Fruit fly (Drosophila melanogaster) whole organism, embryonic: ENCODE measurements around the gene CG11178.
A peak's percentile ranks its signal among the peaks of the same experiment; 100 is the strongest.

ENCODE experiments used
- CG10654 ChIP-seq: fragments of 200-800 bp; sonication (Bioruptor generic); optimal IDR thresholded peaks from 2 replicates; lab custom pipeline; 2016; ENCODE audit warnings: missing biosample characterization, missing genetic modification characterization
- CG12219 ChIP-seq: fragments of 200-800 bp; sonication (Bioruptor generic); optimal IDR thresholded peaks from 3 replicates; lab custom pipeline; 2018; ENCODE audit warnings: missing biosample characterization, mild to moderate bottlenecking, missing genetic modification characterization
- CG12744 ChIP-seq: fragments of 200-800 bp; sonication (Bioruptor generic); optimal IDR thresholded peaks from 2 replicates; lab custom pipeline; 2016; ENCODE audit warnings: missing biosample characterization, missing genetic modification characterization
- CG12769 ChIP-seq: fragments of 200-800 bp; sonication (Bioruptor generic); optimal IDR thresholded peaks from 2 replicates; lab custom pipeline; 2019; ENCODE audit warnings: missing biosample characterization, mild to moderate bottlenecking, missing genetic modification characterization, moderate library complexity
- CG12942 ChIP-seq: fragments of 200-800 bp; sonication (Bioruptor generic); optimal IDR thresholded peaks from 3 replicates; lab custom pipeline; 2016; ENCODE audit warnings: missing biosample characterization, missing genetic modification characterization
- CG13624 ChIP-seq: fragments of 200-800 bp; sonication (Bioruptor generic); optimal IDR thresholded peaks from 2 replicates; lab custom pipeline; 2016; ENCODE audit warnings: missing biosample characterization, missing genetic modification characterization
- CG1603 ChIP-seq: fragments of 200-800 bp; sonication (Bioruptor generic); optimal IDR thresholded peaks from 2 replicates; lab custom pipeline; 2019; ENCODE audit warnings: missing biosample characterization, mild to moderate bottlenecking, missing genetic modification characterization, moderate library complexity
- CG1647 ChIP-seq: fragments of 200-800 bp; sonication (Bioruptor generic); optimal IDR thresholded peaks from 3 replicates; lab custom pipeline; 2016; ENCODE audit warnings: missing biosample characterization, missing genetic modification characterization
- CG17359 ChIP-seq: fragments of 200-800 bp; sonication (Bioruptor generic); optimal IDR thresholded peaks from 3 replicates; lab custom pipeline; 2018; ENCODE audit warnings: missing biosample characterization, mild to moderate bottlenecking, missing genetic modification characterization, moderate library complexity
- CG17361 ChIP-seq: fragments of 200-800 bp; sonication (Bioruptor generic); IDR thresholded peaks from 3 replicates; pipeline ENCODE4 v1.3.6; 2022; ENCODE audit warnings: missing biosample characterization, missing genetic modification characterization
- CG1832 ChIP-seq: fragments of 200-800 bp; sonication (Bioruptor generic); optimal IDR thresholded peaks from 2 replicates; lab custom pipeline; 2017; ENCODE audit warnings: missing biosample characterization, mild to moderate bottlenecking, missing genetic modification characterization, inconsistent platforms
- CG2120 ChIP-seq: fragments of 200-800 bp; sonication (Bioruptor generic); optimal IDR thresholded peaks from 3 replicates; lab custom pipeline; 2016; ENCODE audit warnings: missing biosample characterization, missing genetic modification characterization
- CG2678 ChIP-seq: fragments of 200-800 bp; sonication (Bioruptor generic); optimal IDR thresholded peaks from 3 replicates; lab custom pipeline; 2019; ENCODE audit warnings: missing biosample characterization, mild to moderate bottlenecking, missing genetic modification characterization, moderate library complexity
- CG31388 ChIP-seq: fragments of 200-800 bp; sonication (Bioruptor generic); optimal IDR thresholded peaks from 2 replicates; lab custom pipeline; 2016; ENCODE audit warnings: missing biosample characterization, missing genetic modification characterization
- CG3163 ChIP-seq: fragments of 200-800 bp; sonication (Bioruptor generic); optimal IDR thresholded peaks from 3 replicates; lab custom pipeline; 2016; ENCODE audit warnings: missing biosample characterization, missing genetic modification characterization
- CG34224 ChIP-seq: fragments of 200-800 bp; sonication (Bioruptor generic); IDR thresholded peaks from 3 replicates; pipeline ENCODE4 v1.3.6; 2022; ENCODE audit warnings: missing biosample characterization, missing genetic modification characterization; ENCODE audit not compliant: partially characterized antibody
- CG3847 ChIP-seq: fragments of 200-800 bp; sonication (Bioruptor generic); IDR thresholded peaks from 2 replicates; pipeline ENCODE4 v1.3.6; 2022; ENCODE audit warnings: missing biosample characterization, missing genetic modification characterization
- CG4360 ChIP-seq: fragments of 200-800 bp; sonication (Bioruptor generic); IDR thresholded peaks from 2 replicates; pipeline ENCODE4 v1.3.6; 2022; ENCODE audit warnings: missing biosample characterization, missing genetic modification characterization
- CG6813 ChIP-seq: fragments of 200-800 bp; sonication (Bioruptor generic); optimal IDR thresholded peaks from 2 replicates; lab custom pipeline; 2017; ENCODE audit warnings: missing biosample characterization, missing genetic modification characterization, mild to moderate bottlenecking, moderate library complexity, missing genetic modification reagents
- Camta ChIP-seq: fragments of 200-800 bp; sonication (Bioruptor generic); optimal IDR thresholded peaks from 2 replicates; lab custom pipeline; 2016; ENCODE audit warnings: missing biosample characterization, missing genetic modification characterization
- ERR ChIP-seq: fragments of 200-800 bp; sonication (Bioruptor generic); optimal IDR thresholded peaks from 2 replicates; lab custom pipeline; 2016; ENCODE audit warnings: missing biosample characterization, missing genetic modification characterization
- Elba2 ChIP-seq: fragments of 200-800 bp; sonication (Bioruptor generic); optimal IDR thresholded peaks from 3 replicates; lab custom pipeline; 2016; ENCODE audit warnings: missing biosample characterization, missing genetic modification characterization
- Ets97D ChIP-seq: fragments of 200-800 bp; sonication (Bioruptor generic); optimal IDR thresholded peaks from 3 replicates; lab custom pipeline; 2016; ENCODE audit warnings: missing biosample characterization, missing genetic modification characterization
- Fer2 ChIP-seq: fragments of 200-800 bp; sonication (Bioruptor generic); optimal IDR thresholded peaks from 2 replicates; lab custom pipeline; 2018; ENCODE audit warnings: missing biosample characterization, mild to moderate bottlenecking, missing genetic modification characterization, moderate library complexity
- H2.0 ChIP-seq: fragments of 200-800 bp; sonication (Bioruptor generic); IDR thresholded peaks from 2 replicates; pipeline ENCODE4 v1.3.6; 2022; ENCODE audit warnings: missing biosample characterization, missing genetic modification characterization
- Mad ChIP-seq: fragments of 200-800 bp; sonication (Bioruptor generic); optimal IDR thresholded peaks from 2 replicates; lab custom pipeline; 2016; ENCODE audit warnings: missing biosample characterization, missing genetic modification characterization
- Mrtf ChIP-seq: fragments of 200-800 bp; sonication (Bioruptor generic); IDR thresholded peaks from 3 replicates; pipeline ENCODE4 v1.3.6; 2022; ENCODE audit warnings: missing biosample characterization, missing genetic modification characterization
- Myb ChIP-seq: fragments of 200-800 bp; sonication (Bioruptor generic); optimal IDR thresholded peaks from 2 replicates; lab custom pipeline; 2016; ENCODE audit warnings: missing biosample characterization, missing genetic modification characterization
- TFAM ChIP-seq: fragments of 200-800 bp; sonication (Bioruptor generic); optimal IDR thresholded peaks from 2 replicates; lab custom pipeline; 2017; ENCODE audit warnings: missing biosample characterization, missing genetic modification characterization, inconsistent platforms
- Taf1 ChIP-seq: fragments of 200-800 bp; sonication (Bioruptor generic); IDR thresholded peaks from 2 replicates; pipeline ENCODE4 v1.3.6; 2022; ENCODE audit warnings: missing biosample characterization, missing genetic modification characterization
- abd-A ChIP-seq: fragments of 200-800 bp; sonication (Bioruptor generic); optimal IDR thresholded peaks from 3 replicates; lab custom pipeline; 2019; ENCODE audit warnings: missing biosample characterization, mild to moderate bottlenecking, missing genetic modification characterization, moderate library complexity
- ap ChIP-seq: fragments of 200-800 bp; sonication (Bioruptor generic); IDR thresholded peaks from 2 replicates; pipeline ENCODE4 v1.3.6; 2022; ENCODE audit warnings: missing biosample characterization, missing genetic modification characterization
- bbx ChIP-seq: fragments of 200-800 bp; sonication (Bioruptor generic); IDR thresholded peaks from 2 replicates; pipeline ENCODE4 v1.3.6; 2022; ENCODE audit warnings: missing biosample characterization, missing genetic modification characterization; ENCODE audit not compliant: partially characterized antibody
- chinmo ChIP-seq: fragments of 200-800 bp; sonication (Bioruptor generic); IDR thresholded peaks from 4 replicates; pipeline ENCODE4 v1.3.6; 2022; ENCODE audit warnings: missing biosample characterization, missing genetic modification characterization; ENCODE audit not compliant: partially characterized antibody
- crc ChIP-seq: fragments of 200-800 bp; sonication (Bioruptor generic); optimal IDR thresholded peaks from 2 replicates; lab custom pipeline; 2016; ENCODE audit warnings: missing biosample characterization, missing genetic modification characterization
- dimm ChIP-seq: fragments of 200-800 bp; sonication (Bioruptor generic); IDR thresholded peaks from 2 replicates; pipeline ENCODE4 v1.3.6; 2022; ENCODE audit warnings: missing biosample characterization, missing genetic modification characterization
- esg ChIP-seq: fragments of 200-800 bp; sonication (Bioruptor generic); conservative IDR thresholded peaks from 2 replicates; pipeline ENCODE4 v1.3.6; 2022; ENCODE audit warnings: missing biosample characterization, missing genetic modification characterization
- ewg ChIP-seq: fragments of 200-800 bp; sonication (Bioruptor generic); optimal IDR thresholded peaks from 3 replicates; lab custom pipeline; 2017; ENCODE audit warnings: mild to moderate bottlenecking, missing biosample characterization, missing genetic modification reagents, missing genetic modification characterization
- jumu ChIP-seq: fragments of 200-800 bp; sonication (Bioruptor generic); optimal IDR thresholded peaks from 3 replicates; lab custom pipeline; 2016; ENCODE audit warnings: missing biosample characterization, missing genetic modification characterization
- kni ChIP-seq: fragments of 200-800 bp; sonication (Bioruptor generic); optimal IDR thresholded peaks from 3 replicates; lab custom pipeline; 2017; ENCODE audit warnings: mild to moderate bottlenecking, missing biosample characterization, missing genetic modification reagents, missing genetic modification characterization
- lab ChIP-seq: fragments of 200-800 bp; sonication (Bioruptor generic); optimal IDR thresholded peaks from 3 replicates; lab custom pipeline; 2017; ENCODE audit warnings: missing biosample characterization, missing genetic modification characterization, mild to moderate bottlenecking, moderate library complexity, missing genetic modification reagents
- lmd ChIP-seq: fragments of 200-800 bp; sonication (Bioruptor generic); IDR thresholded peaks from 2 replicates; pipeline ENCODE4 v1.3.6; 2022; ENCODE audit warnings: missing biosample characterization, missing genetic modification characterization
- mld ChIP-seq: fragments of 200-800 bp; sonication (Bioruptor generic); IDR thresholded peaks from 3 replicates; pipeline ENCODE4 v1.3.6; 2022; ENCODE audit warnings: missing biosample characterization, missing genetic modification characterization; ENCODE audit not compliant: partially characterized antibody
- pfk ChIP-seq: fragments of 200-800 bp; sonication (Bioruptor generic); optimal IDR thresholded peaks from 2 replicates; lab custom pipeline; 2018; ENCODE audit warnings: missing biosample characterization, mild to moderate bottlenecking, missing genetic modification characterization, moderate library complexity
- rib ChIP-seq: fragments of 200-800 bp; sonication (Bioruptor generic); IDR thresholded peaks from 2 replicates; pipeline ENCODE4 v1.3.6; 2022; ENCODE audit warnings: missing biosample characterization, missing genetic modification characterization
- row ChIP-seq: fragments of 200-800 bp; sonication (Bioruptor generic); IDR thresholded peaks from 3 replicates; pipeline ENCODE4 v1.3.6; 2022; ENCODE audit warnings: missing biosample characterization, missing genetic modification characterization
- sima ChIP-seq: fragments of 200-800 bp; sonication (Bioruptor generic); optimal IDR thresholded peaks from 2 replicates; lab custom pipeline; 2016; ENCODE audit warnings: missing biosample characterization, missing genetic modification characterization
- sqz ChIP-seq: fragments of 200-800 bp; sonication (Bioruptor generic); optimal IDR thresholded peaks from 3 replicates; lab custom pipeline; 2018; ENCODE audit warnings: missing biosample characterization, mild to moderate bottlenecking, missing genetic modification characterization
- sug ChIP-seq: fragments of 200-800 bp; optimal IDR thresholded peaks from 2 replicates; lab custom pipeline; 2019; ENCODE audit warnings: missing biosample characterization, mild to moderate bottlenecking, missing genetic modification characterization, moderate library complexity
- wdn ChIP-seq: fragments of 200-800 bp; sonication (Bioruptor generic); IDR thresholded peaks from 2 replicates; pipeline ENCODE4 v1.3.6; 2022; ENCODE audit warnings: missing biosample characterization, missing genetic modification characterization
- zfh1 ChIP-seq: fragments of 200-800 bp; sonication (Bioruptor generic); IDR thresholded peaks from 3 replicates; pipeline ENCODE4 v1.3.6; 2022; ENCODE audit warnings: missing biosample characterization, missing genetic modification characterization

Gene CG11178

dm6 chrX:13625080-13625723 is 19.7 kb downstream of the CG11178 start (continued):
- TF ChIP-seq CG34224 (GFP tag; lab: Robert Waterston, UW) (peak; percentile 8; the same call in 1 of the 3 replicates), CG17359 (tag; lab: Kevin White, UChicago) (no peak), chinmo (GFP tag; lab: Robert Waterston, UW) (0 out of 4 replicates have a peak, but pooled peaks have one; percentile 55), jumu (no peak), H2.0 (GFP tag; lab: Robert Waterston, UW) (no peak), sima (GFP tag; lab: Kevin White, UChicago) (no peak), esg (no peak), CG3847 (no peak), CG17361 (no peak), CG3163 (no peak), Mad (GFP tag; lab: Kevin White, UChicago) (no peak), lmd (GFP tag; lab: Robert Waterston, UW) (no peak), CG4360 (GFP tag; lab: Robert Waterston, UW) (peak; percentile 84), Camta (GFP tag; lab: Kevin White, UChicago) (no peak), CG12219 (GFP tag; lab: Kevin White, UChicago) (no peak), zfh1 (no peak), CG12942 (GFP tag; lab: Kevin White, UChicago) (no peak), Taf1 (GFP tag; lab: Robert Waterston, UW) (no peak), kni (GFP tag; lab: Kevin White, UChicago) (peak; percentile 29), ap (GFP tag; lab: Robert Waterston, UW) (no peak), row (GFP tag; lab: Robert Waterston, UW) (peak; percentile 6; the same call in 1 of the 3 replicates), pfk (GFP tag; lab: Kevin White, UChicago) (no peak), wdn (no peak), CG1647 (GFP tag; lab: Kevin White, UChicago) (no peak), ERR (GFP tag; lab: Kevin White, UChicago) (no peak), crc (GFP tag; lab: Kevin White, UChicago) (no peak), dimm (no peak), CG10654 (no peak), bbx (no peak), sqz (GFP tag; lab: Kevin White, UChicago) (peak; percentile 16), abd-A (no peak), Ets97D (GFP tag; lab: Kevin White, UChicago) (no peak), CG1832 (no peak), Elba2 (peak; percentile 60)

- TF ChIP-seq lab (GFP tag; lab: Kevin White, UChicago) (peak; percentile 84), CG12744 (GFP tag; lab: Kevin White, UChicago) (peak; percentile 15), CG2120 (peak; percentile 26), chinmo (GFP tag; lab: Robert Waterston, UW) (peak; percentile 73; the same call in 1 of the 4 replicates), rib (no peak; the same call in 1 of the 2 replicates), CG2678 (tag; lab: Kevin White, UChicago) (peak; percentile 75), CG31388 (GFP tag; lab: Kevin White, UChicago) (no peak), mld (GFP tag; lab: Robert Waterston, UW) (no peak), sug (tag; lab: Kevin White, UChicago) (peak; percentile 79), CG6813 (GFP tag; lab: Kevin White, UChicago) (peak; percentile 66), CG1603 (tag; lab: Kevin White, UChicago) (peak; percentile 35), ewg (GFP tag; lab: Kevin White, UChicago) (no peak), CG12769 (tag; lab: Kevin White, UChicago) (peak; percentile 49), CG13624 (GFP tag; lab: Kevin White, UChicago) (peak; percentile 10), Fer2 (peak; percentile 64), TFAM (GFP tag; lab: Kevin White, UChicago) (no peak), Myb (GFP tag; lab: Kevin White, UChicago) (no peak), Mrtf (GFP tag; lab: Robert Waterston, UW) (no peak), pfk (GFP tag; lab: Kevin White, UChicago) (peak; percentile 23)
Observed at dm6 chrX:13625888-13626578, 20.6 kb downstream of the CG11178 start.
